Worm (Caenorhabditis elegans) whole organism, L4 larva: ENCODE data around the gene Y14H12B.1.

Source experiments
- T20F7.1 ChIP-seq: fragments of 200-800 bp; sonication (Bioruptor generic); optimal IDR thresholded peaks from 2 replicates; lab custom pipeline; 2018; ENCODE audit warnings: mild to moderate bottlenecking, missing genetic modification characterization, missing compliant biosample characterization
- Y105C5A.15 ChIP-seq: fragments of 200-800 bp; sonication (Bioruptor generic); IDR thresholded peaks from 2 replicates; pipeline ENCODE4 v1.3.6; 2022; ENCODE audit warnings: missing genetic modification characterization, missing compliant biosample characterization
- Y48G9A.11 ChIP-seq: fragments of 200-800 bp; sonication (Bioruptor generic); IDR thresholded peaks from 2 replicates; pipeline ENCODE4 v1.3.6; 2022; ENCODE audit warnings: missing genetic modification reagents, missing genetic modification characterization, missing compliant biosample characterization
- Y5F2A.4 ChIP-seq: fragments of 200-800 bp; sonication (Bioruptor generic); optimal IDR thresholded peaks from 2 replicates; lab custom pipeline; 2018; ENCODE audit warnings: mild to moderate bottlenecking, missing genetic modification characterization, missing compliant biosample characterization
- aha-1 ChIP-seq: fragments of 150-350 bp; peaks from one replicate; lab custom pipeline; 2014; ENCODE audit warnings: missing biosample characterization, missing genetic modification characterization
- aly-2 ChIP-seq: sonication (generic microtip); optimal IDR thresholded peaks from 2 replicates; lab custom pipeline; 2018; ENCODE audit warnings: missing biosample characterization, missing genetic modification characterization
- ama-1 ChIP-seq: fragments of 150-350 bp; optimal IDR thresholded peaks from 2 replicates; lab custom pipeline; 2014; ENCODE audit warnings: inconsistent platforms, mixed read lengths
- arid-1 ChIP-seq: fragments of 200-800 bp; sonication (Bioruptor generic); conservative IDR thresholded peaks from 2 replicates; pipeline ENCODE4 v1.3.6; 2022; ENCODE audit warnings: missing genetic modification reagents, missing genetic modification characterization, missing compliant biosample characterization
- ceh-62 ChIP-seq: sonication (generic microtip); optimal IDR thresholded peaks from 2 replicates; lab custom pipeline; 2017; ENCODE audit warnings: missing biosample characterization, missing genetic modification characterization
- daf-16 ChIP-seq, 3 experiments: sonication (generic microtip); optimal IDR thresholded peaks; 2 replicates each; lab custom pipeline; 2016 to 2017; ENCODE audit warnings: missing genetic modification characterization in 3 of 3, missing genetic modification reagents in 3 of 3, mild to moderate bottlenecking in 2 of 3, missing compliant biosample characterization in 2 of 3, missing biosample characterization in 1 of 3, moderate library complexity in 1 of 3
- dmd-8 ChIP-seq: fragments of 200-800 bp; sonication (Bioruptor generic); IDR thresholded peaks from 2 replicates; pipeline ENCODE4 v1.3.6; 2022; ENCODE audit warnings: missing genetic modification characterization, missing compliant biosample characterization
- egl-43 ChIP-seq: fragments of 200-800 bp; sonication (Bioruptor generic); IDR thresholded peaks from 2 replicates; pipeline ENCODE4 v1.3.6; 2022; ENCODE audit warnings: missing genetic modification reagents, missing genetic modification characterization, missing compliant biosample characterization
- fkh-10 ChIP-seq: fragments of 150-350 bp; optimal IDR thresholded peaks from 2 replicates; lab custom pipeline; 2014; ENCODE audit warnings: missing biosample characterization, missing genetic modification reagents, missing genetic modification characterization
- hif-1 ChIP-seq, 2 experiments: sonication (generic microtip); optimal IDR thresholded peaks; 2 replicates each; lab custom pipeline; 2016 to 2017; ENCODE audit warnings: missing compliant biosample characterization in 2 of 2, missing genetic modification characterization in 2 of 2, missing genetic modification reagents in 2 of 2, missing genotype in 2 of 2, mild to moderate bottlenecking in 1 of 2
- hlh-30 ChIP-seq: sonication (generic microtip); optimal IDR thresholded peaks from 2 replicates; lab custom pipeline; 2017; ENCODE audit warnings: antibody characterized with exemption, mild to moderate bottlenecking, missing genetic modification characterization, missing compliant biosample characterization; ENCODE audit not compliant: insufficient read depth
- lim-7 ChIP-seq: fragments of 200-800 bp; sonication (Bioruptor generic); IDR thresholded peaks from 2 replicates; pipeline ENCODE4 v1.3.6; 2022; ENCODE audit warnings: missing genetic modification characterization, missing compliant biosample characterization
- lin-1 ChIP-seq: fragments of 200-800 bp; sonication (Bioruptor generic); IDR thresholded peaks from 2 replicates; pipeline ENCODE4 v1.3.6; 2022; ENCODE audit warnings: missing genetic modification reagents, missing genetic modification characterization, missing compliant biosample characterization
- lin-29 ChIP-seq: fragments of 200-800 bp; sonication (Bioruptor generic); IDR thresholded peaks from 2 replicates; pipeline ENCODE4 v1.3.6; 2022; ENCODE audit warnings: missing genetic modification reagents, missing genetic modification characterization, missing compliant biosample characterization
- lin-38 ChIP-seq: fragments of 200-800 bp; sonication (Bioruptor generic); IDR thresholded peaks from 2 replicates; pipeline ENCODE4 v1.3.6; 2022; ENCODE audit warnings: missing genetic modification reagents, missing genetic modification characterization, missing compliant biosample characterization
- mep-1 ChIP-seq: fragments of 150-350 bp; sonication (generic microtip); optimal IDR thresholded peaks from 3 replicates; lab custom pipeline; 2014; ENCODE audit warnings: missing biosample characterization, missing genetic modification characterization
- mes-2 ChIP-seq: sonication (generic microtip); optimal IDR thresholded peaks from 2 replicates; lab custom pipeline; 2016; ENCODE audit warnings: missing genotype, mild to moderate bottlenecking, missing genetic modification characterization, missing compliant biosample characterization; ENCODE audit not compliant: poor library complexity, severe bottlenecking
- mxl-2 ChIP-seq: fragments of 200-800 bp; sonication (Bioruptor generic); conservative IDR thresholded peaks from 2 replicates; pipeline ENCODE4 v1.3.6; 2022; ENCODE audit warnings: missing genetic modification reagents, missing genetic modification characterization, missing compliant biosample characterization
- nhr-102 ChIP-seq: sonication (generic microtip); optimal IDR thresholded peaks from 2 replicates; lab custom pipeline; 2016; ENCODE audit warnings: mild to moderate bottlenecking, missing genetic modification characterization, moderate library complexity, missing compliant biosample characterization
- nhr-25 ChIP-seq: sonication (generic microtip); optimal IDR thresholded peaks from 2 replicates; lab custom pipeline; 2017; ENCODE audit warnings: missing genetic modification characterization, mild to moderate bottlenecking, missing compliant biosample characterization, antibody characterized with exemption, moderate library complexity, borderline replicate concordance; ENCODE audit not compliant: insufficient read depth
- nhr-42 ChIP-seq: fragments of 200-800 bp; sonication (Bioruptor generic); IDR thresholded peaks from 2 replicates; pipeline ENCODE4 v1.3.6; 2022; ENCODE audit warnings: missing genetic modification characterization, missing compliant biosample characterization
- nhr-76 ChIP-seq: fragments of 150-350 bp; optimal IDR thresholded peaks from 2 replicates; lab custom pipeline; 2014; ENCODE audit warnings: missing biosample characterization, missing genetic modification characterization
- pha-4 ChIP-seq, 2 experiments: fragments of 150-350 bp in 1 of 2; fragments of 200-800 bp in 1 of 2; sonication (Bioruptor generic) in 1 of 2; IDR thresholded peaks in 1 of 2; optimal IDR thresholded peaks in 1 of 2; 2 replicates each; pipeline versions ENCODE4 v1.3.6 to Lab custom; 2014 to 2022; ENCODE audit warnings: missing genetic modification characterization in 2 of 2, missing genetic modification reagents in 2 of 2, missing biosample characterization in 1 of 2, missing compliant biosample characterization in 1 of 2
- rbr-2 ChIP-seq: sonication (generic microtip); optimal IDR thresholded peaks from 2 replicates; lab custom pipeline; 2016; ENCODE audit warnings: missing genotype, missing genetic modification characterization, missing compliant biosample characterization
- set-16 ChIP-seq: fragments of 200-800 bp; sonication (Bioruptor generic); IDR thresholded peaks from 2 replicates; pipeline ENCODE4 v1.3.6; 2022; ENCODE audit warnings: missing genetic modification reagents, missing genetic modification characterization, missing compliant biosample characterization
- unc-62 ChIP-seq, 3 experiments: fragments of 150-350 bp in 1 of 3; sonication (generic microtip); optimal IDR thresholded peaks in 2 of 3; peaks in 1 of 3; 1 replicate in 1 of 3; 2 replicates in 2 of 3; lab custom pipeline; 2014 to 2017; ENCODE audit warnings: missing biosample characterization in 3 of 3, missing genetic modification characterization in 3 of 3, missing genetic modification reagents in 3 of 3, missing genotype in 1 of 3
- zfp-2 ChIP-seq: sonication (generic microtip); optimal IDR thresholded peaks from 2 replicates; lab custom pipeline; 2016; ENCODE audit warnings: mild to moderate bottlenecking, missing genetic modification characterization, missing compliant biosample characterization
- zip-11 ChIP-seq: fragments of 200-800 bp; sonication (Bioruptor generic); IDR thresholded peaks from 2 replicates; pipeline ENCODE4 v1.3.6; 2022; ENCODE audit warnings: missing genetic modification characterization, missing compliant biosample characterization
- ztf-7 ChIP-seq: fragments of 150-350 bp; optimal IDR thresholded peaks from 2 replicates; lab custom pipeline; 2014; ENCODE audit warnings: missing biosample characterization, missing genetic modification characterization

Y14H12B.1 gene

DNA sequence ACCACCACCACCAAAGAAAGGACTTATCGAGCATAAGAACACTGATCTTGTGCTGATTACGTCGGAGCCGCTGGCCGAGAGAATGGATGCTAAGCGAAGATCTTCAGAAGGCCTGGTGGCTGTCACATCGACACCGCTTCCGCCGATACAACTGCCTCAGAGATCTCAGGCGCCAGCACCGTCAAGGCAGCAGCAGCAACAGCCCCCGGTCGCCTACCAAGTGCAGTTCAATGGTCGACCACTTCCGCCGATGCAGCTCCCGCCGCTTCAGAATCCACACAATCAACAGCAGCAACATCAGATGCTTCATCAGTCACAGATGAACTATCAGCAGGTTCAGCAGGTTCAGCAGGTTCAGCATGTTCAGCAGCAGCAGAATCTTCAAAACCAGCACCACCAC lies 32.8 kb downstream of the Y14H12B.1 start:
- peak; percentile 45 for TF ChIP-seq aha-1 (tag; lab: Kevin White, UChicago)
- TF ChIP-seq ztf-7: no peak
- TF ChIP-seq aly-2: no peak
- TF ChIP-seq set-16: peak; percentile 69
- no peak for TF ChIP-seq Y5F2A.4
- TF ChIP-seq hlh-30 (tag; lab: Kevin White, UChicago): no peak

DNA sequence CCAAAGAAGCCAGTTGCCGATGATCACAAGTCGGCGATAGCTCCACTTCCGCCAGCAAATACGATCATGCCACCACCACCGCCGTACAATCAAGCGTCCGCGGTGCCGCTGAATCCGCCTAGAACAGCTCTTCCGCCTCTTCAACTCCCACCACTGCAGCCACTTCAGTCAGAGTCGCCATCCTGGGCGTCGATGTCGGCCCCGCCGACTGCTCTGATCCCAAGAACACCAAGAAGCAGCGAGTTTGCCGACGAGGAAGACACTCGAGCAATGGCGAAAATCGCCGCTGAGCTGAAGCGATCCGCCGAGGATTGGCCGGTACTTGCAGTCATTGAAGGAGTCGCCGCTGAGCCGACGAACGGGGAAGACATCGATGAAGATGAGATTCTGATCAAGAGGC lies 33.8 kb downstream of the Y14H12B.1 start:
- TF ChIP-seq arid-1 (GFP tag; lab: Robert Waterston, UW) (no peak), aha-1 (tag; lab: Kevin White, UChicago) (peak; percentile 11), set-16 (peak; percentile 90)

DNA sequence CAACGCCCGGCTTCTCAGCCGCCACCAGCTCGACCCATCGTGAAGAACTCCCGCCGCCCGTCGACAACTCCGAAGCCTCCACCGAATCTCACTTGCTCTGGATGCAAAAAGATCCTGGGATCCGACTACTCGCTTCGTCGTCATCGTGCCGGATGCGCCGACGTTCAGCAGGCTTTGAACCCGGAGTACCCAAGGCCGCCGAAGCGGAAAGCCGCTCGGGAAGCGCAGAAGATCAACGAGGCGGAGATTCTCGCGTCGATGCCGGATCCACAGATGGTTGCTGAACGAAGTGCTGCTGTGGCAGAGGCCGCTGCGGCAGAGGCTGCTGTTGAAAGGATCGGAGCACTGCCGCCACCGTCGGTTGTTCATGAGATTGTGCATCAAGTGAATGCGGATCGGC lies 34.6 kb downstream of the Y14H12B.1 start:
- TF ChIP-seq mep-1 (tag; lab: Kevin White, UChicago) (no peak), dmd-8 (GFP tag; lab: Robert Waterston, UW) (no peak), Y105C5A.15 (GFP tag; lab: Robert Waterston, UW) (peak; percentile 33; the same call in 1 of the 2 replicates), rbr-2 (no peak), lin-1 (GFP tag; lab: Robert Waterston, UW) (no peak), lin-38 (GFP tag; lab: Robert Waterston, UW) (no peak), set-16 (peak; percentile 95)

DNA sequence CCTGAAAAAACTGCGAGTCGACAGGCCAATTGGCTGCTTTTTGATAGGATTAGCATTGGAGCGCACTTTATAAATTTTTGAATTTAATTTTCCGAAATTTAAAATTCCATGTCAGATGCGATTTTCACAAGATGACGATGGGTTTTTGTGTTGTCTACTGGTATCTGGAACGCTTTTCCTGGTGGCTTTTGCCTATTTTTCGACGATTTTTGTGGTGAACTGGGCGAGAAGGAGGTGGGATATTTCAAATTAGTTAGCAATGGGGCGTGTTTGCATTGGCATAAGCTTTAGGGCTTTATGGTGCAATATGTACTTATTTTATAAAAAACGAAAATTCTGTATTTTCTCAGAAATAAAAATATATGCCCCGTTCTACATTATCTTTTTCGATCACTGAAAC lies 37.9 kb downstream of the Y14H12B.1 start, which contains the start of gene K10G6.9:
Gene K10G6.9, plus strand, starts transcription at position 110 of the 400 bp plus-strand sequence.
- TF ChIP-seq hif-1 (tag; optimal IDR thresholded peaks at IDR 0.05; lab: Kevin White, UChicago): no peak
- peak; percentile 61 for TF ChIP-seq ama-1 (lab: Kevin White, UChicago)
- TF ChIP-seq nhr-102 (tag; lab: Kevin White, UChicago): no peak
- TF ChIP-seq mxl-2 (GFP tag; lab: Robert Waterston, UW): no peak
- TF ChIP-seq ceh-62 (tag; lab: Kevin White, UChicago): no peak
- TF ChIP-seq Y48G9A.11 (GFP tag; lab: Robert Waterston, UW): no peak
- TF ChIP-seq pha-4 (GFP tag; IDR thresholded peaks at IDR 0.05; lab: Robert Waterston, UW): no peak
- TF ChIP-seq pha-4 (tag; optimal IDR thresholded peaks at IDR 0.05; lab: Kevin White, UChicago): no peak
- TF ChIP-seq nhr-42: no peak
- no peak for TF ChIP-seq zfp-2
- peak in 1 of 2 experiments; percentile 59 for TF ChIP-seq unc-62 (GFP tag; optimal IDR thresholded peaks at IDR 0.05 in 1 of 2; lab: Kevin White, UChicago)
- TF ChIP-seq unc-62 (tag; optimal IDR thresholded peaks at IDR 0.05; lab: Kevin White, UChicago): no peak
- TF ChIP-seq daf-16 (GFP tag; optimal IDR thresholded peaks at IDR 0.05; lab: Kevin White, UChicago): no peak
- no peak for TF ChIP-seq daf-16 (tag; optimal IDR thresholded peaks at IDR 0.05; lab: Kevin White, UChicago)
- peak; percentile 12 for TF ChIP-seq mes-2 (tag; lab: Kevin White, UChicago)

DNA sequence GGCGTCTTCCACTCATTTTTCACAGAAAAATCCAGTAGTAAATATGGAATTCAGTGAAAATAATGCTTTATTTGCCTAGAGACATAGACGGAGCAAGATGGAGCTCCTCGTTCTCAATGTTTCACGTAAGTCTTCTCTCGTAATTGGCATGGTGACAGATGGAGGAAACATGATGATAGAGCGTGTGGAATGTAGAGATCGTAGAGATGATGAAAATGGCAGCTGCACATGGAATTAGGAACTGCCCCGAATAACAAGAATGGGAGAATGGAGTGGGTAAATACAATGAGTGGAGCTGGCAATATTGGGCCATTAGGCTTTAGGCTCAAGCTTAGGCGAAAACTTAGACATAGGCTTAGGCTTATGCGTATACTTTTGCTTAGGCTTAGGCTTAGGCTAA lies 40.7 kb downstream of the Y14H12B.1 start, which contains the start of gene cank-26:
Gene cank-26, minus strand, starts transcription at position 113 of the 400 bp plus-strand sequence.
- TF ChIP-seq nhr-76 (tag; lab: Kevin White, UChicago): no peak
- peak in 1 of 2 experiments; percentile 31 for TF ChIP-seq unc-62 (GFP tag; optimal IDR thresholded peaks at IDR 0.05 in 1 of 2; lab: Kevin White, UChicago)
- no peak for TF ChIP-seq unc-62 (tag; optimal IDR thresholded peaks at IDR 0.05; lab: Kevin White, UChicago)
- TF ChIP-seq lin-29 (GFP tag; lab: Robert Waterston, UW): no peak
- no peak for TF ChIP-seq fkh-10 (GFP tag; lab: Kevin White, UChicago)
- TF ChIP-seq nhr-25 (tag; lab: Kevin White, UChicago): no peak
- TF ChIP-seq lim-7 (GFP tag; lab: Robert Waterston, UW): no peak
- TF ChIP-seq egl-43 (GFP tag; lab: Robert Waterston, UW): no peak
- TF ChIP-seq zip-11 (GFP tag; lab: Robert Waterston, UW): no peak
- TF ChIP-seq Y48G9A.11 (GFP tag; lab: Robert Waterston, UW): no peak
- TF ChIP-seq T20F7.1: no peak
- TF ChIP-seq aha-1 (tag; lab: Kevin White, UChicago): peak; percentile 28
